Worm (Caenorhabditis elegans): ENCODE measurements around the gene srlf-31.
A peak's percentile ranks its signal among the peaks of the same experiment; 100 is the strongest.

srlf-31 gene

ce11 chrIV:11883478-11883877, 39.5 kb downstream of the srlf-31 start:
- TF ChIP-seq unc-62 (GFP tag; optimal IDR thresholded peaks at IDR 0.05) (no peak), skn-1 (tag; optimal IDR thresholded peaks at IDR 0.05) (no peak), ZK546.5 (tag; optimal IDR thresholded peaks at IDR 0.05) (no peak), mbf-1 (tag; optimal IDR thresholded peaks at IDR 0.05) (no peak), ztf-1 (GFP tag; conservative IDR thresholded peaks at IDR 0.05) (no peak), blmp-1 (tag; optimal IDR thresholded peaks at IDR 0.05; ENCODE audit: insufficient read depth) (peak; percentile 62), nhr-129 (tag; optimal IDR thresholded peaks at IDR 0.05) (no peak), nhr-21 (tag; optimal IDR thresholded peaks at IDR 0.05) (peak; percentile 48), unc-39 (tag; optimal IDR thresholded peaks at IDR 0.05) (no peak), sma-9 (GFP tag; optimal IDR thresholded peaks at IDR 0.05) (peak; percentile 15), sma-9 (tag; optimal IDR thresholded peaks at IDR 0.05) (no peak), F13H6.1 (tag; optimal IDR thresholded peaks at IDR 0.05) (no peak), ztf-4 (tag; optimal IDR thresholded peaks at IDR 0.05) (no peak), fos-1 (tag; optimal IDR thresholded peaks at IDR 0.05) (peak; percentile 9), ama-1 (optimal IDR thresholded peaks at IDR 0.05) (no peak), nhr-25 (tag; optimal IDR thresholded peaks at IDR 0.05) (no peak)

ce11 chrIV:11882534-11882933, 40.4 kb downstream of the srlf-31 start:
- TF ChIP-seq ceh-16 (tag; optimal IDR thresholded peaks at IDR 0.05), result peak; percentile 73
- peak; percentile 67 for TF ChIP-seq elt-1 (tag; optimal IDR thresholded peaks at IDR 0.05)
- TF ChIP-seq nhr-12 (tag; optimal IDR thresholded peaks at IDR 0.05), result no peak
- TF ChIP-seq sma-9 (GFP tag; optimal IDR thresholded peaks at IDR 0.05), result peak; percentile 58
- no peak for TF ChIP-seq sma-9 (tag; optimal IDR thresholded peaks at IDR 0.05)

- TF ChIP-seq lin-39 (tag; optimal IDR thresholded peaks at IDR 0.05), result no peak
- no peak for TF ChIP-seq mdl-1 (tag; optimal IDR thresholded peaks at IDR 0.05)
Measured at ce11 chrIV:11878249-11878648, 44.7 kb downstream of the srlf-31 start, which contains the start of gene cutl-27. Gene cutl-27, plus strand, starts transcription at chrIV:11878549.

- TF ChIP-seq sma-3 (GFP tag; optimal IDR thresholded peaks at IDR 0.05), result no peak
- TF ChIP-seq C34F6.9 (tag; optimal IDR thresholded peaks at IDR 0.05), result no peak
- TF ChIP-seq nhr-23 (tag; optimal IDR thresholded peaks at IDR 0.05), result no peak
- TF ChIP-seq lsy-2 (tag; optimal IDR thresholded peaks at IDR 0.05), result no peak
- TF ChIP-seq snpc-4 (tag; optimal IDR thresholded peaks at IDR 0.05), result no peak
- no peak for TF ChIP-seq blmp-1 (tag; optimal IDR thresholded peaks at IDR 0.05; ENCODE audit: insufficient read depth)
- no peak for TF ChIP-seq Y55F3AM.14 (GFP tag; optimal IDR thresholded peaks at IDR 0.05)
- no peak for TF ChIP-seq peb-1 (tag; optimal IDR thresholded peaks at IDR 0.05)
- no peak for TF ChIP-seq nhr-237 (tag; optimal IDR thresholded peaks at IDR 0.05)
- no peak for TF ChIP-seq ZK546.5 (tag; optimal IDR thresholded peaks at IDR 0.05)
- no peak for TF ChIP-seq zag-1 (tag; optimal IDR thresholded peaks at IDR 0.05)
- TF ChIP-seq elt-3 (tag; optimal IDR thresholded peaks at IDR 0.05), result no peak
- TF ChIP-seq R02D3.7 (tag; optimal IDR thresholded peaks at IDR 0.05), result no peak
- TF ChIP-seq egl-27 (tag; optimal IDR thresholded peaks at IDR 0.05), result no peak
- no peak for TF ChIP-seq nhr-6 (tag; optimal IDR thresholded peaks at IDR 0.05)
- TF ChIP-seq unc-62 (GFP tag; optimal IDR thresholded peaks at IDR 0.05), result no peak
- no peak for TF ChIP-seq nhr-77 (tag; optimal IDR thresholded peaks at IDR 0.05)
- no peak for TF ChIP-seq nhr-11 (tag; optimal IDR thresholded peaks at IDR 0.05)
- TF ChIP-seq nhr-25 (tag; optimal IDR thresholded peaks at IDR 0.05), result no peak
- no peak for TF ChIP-seq lin-39 (tag; optimal IDR thresholded peaks at IDR 0.05)
Measured at ce11 chrIV:11877674-11878073, 45.3 kb downstream of the srlf-31 start, which contains the start of gene pph-2. Gene pph-2, minus strand, starts transcription at chrIV:11877774.

Data from whole organism, L2 larva.